Fruit fly (Drosophila melanogaster) whole organism, embryonic: Measurements from ENCODE around the gene Cpr30F.

ENCODE experiments used
- Adf1 ChIP-seq: fragments of 200-800 bp; sonication (Bioruptor generic); IDR thresholded peaks from 2 replicates; pipeline ENCODE4 v1.3.6; 2022; ENCODE audit warnings: missing biosample characterization, missing genetic modification characterization
- B-H2 ChIP-seq: fragments of 200-800 bp; sonication (Bioruptor generic); optimal IDR thresholded peaks from 2 replicates; lab custom pipeline; 2018; ENCODE audit warnings: missing biosample characterization, mild to moderate bottlenecking, missing genetic modification characterization
- Bteb2 ChIP-seq: fragments of 200-800 bp; sonication (Bioruptor generic); optimal IDR thresholded peaks from 2 replicates; lab custom pipeline; 2016; ENCODE audit warnings: missing biosample characterization, missing genetic modification characterization
- CG10321 ChIP-seq: fragments of 200-800 bp; sonication (Bioruptor generic); IDR thresholded peaks from 2 replicates; pipeline ENCODE4 v1.3.6; 2022; ENCODE audit warnings: missing biosample characterization, missing genetic modification characterization
- CG10431 ChIP-seq: fragments of 200-800 bp; sonication (Bioruptor generic); optimal IDR thresholded peaks from 3 replicates; lab custom pipeline; 2018; ENCODE audit warnings: missing biosample characterization, mild to moderate bottlenecking, missing genetic modification characterization
- CG11456 ChIP-seq: fragments of 200-800 bp; sonication (Bioruptor generic); IDR thresholded peaks from 3 replicates; pipeline ENCODE4 v1.3.6; 2022; ENCODE audit warnings: missing biosample characterization, missing genetic modification characterization
- CG12391 ChIP-seq: fragments of 200-800 bp; sonication (Bioruptor generic); optimal IDR thresholded peaks from 3 replicates; lab custom pipeline; 2018; ENCODE audit warnings: missing biosample characterization, mild to moderate bottlenecking, missing genetic modification characterization, moderate library complexity
- CG13287 ChIP-seq: fragments of 200-800 bp; sonication (Bioruptor generic); IDR thresholded peaks from 2 replicates; pipeline ENCODE4 v1.3.6; 2022; ENCODE audit warnings: missing biosample characterization, missing genetic modification characterization; ENCODE audit not compliant: partially characterized antibody
- CG13775 ChIP-seq: fragments of 200-800 bp; sonication (Bioruptor generic); optimal IDR thresholded peaks from 3 replicates; lab custom pipeline; 2017; ENCODE audit warnings: missing biosample characterization, mild to moderate bottlenecking, missing genetic modification characterization
- CG14441 ChIP-seq: fragments of 200-800 bp; sonication (Bioruptor generic); IDR thresholded peaks from 2 replicates; pipeline ENCODE4 v1.3.6; 2022; ENCODE audit warnings: missing biosample characterization, missing genetic modification characterization
- CG14710 ChIP-seq: fragments of 200-800 bp; sonication (Bioruptor generic); optimal IDR thresholded peaks from 3 replicates; lab custom pipeline; 2019; ENCODE audit warnings: missing biosample characterization, mild to moderate bottlenecking, missing genetic modification characterization, moderate library complexity
- CG14860 ChIP-seq: fragments of 200-800 bp; sonication (Bioruptor generic); IDR thresholded peaks from 3 replicates; pipeline ENCODE4 v1.3.6; 2022; ENCODE audit warnings: missing biosample characterization, missing genetic modification characterization; ENCODE audit not compliant: partially characterized antibody
- CG1529 ChIP-seq: fragments of 200-800 bp; sonication (Bioruptor generic); optimal IDR thresholded peaks from 3 replicates; lab custom pipeline; 2018; ENCODE audit warnings: missing biosample characterization, missing genetic modification characterization
- CG15479 ChIP-seq: fragments of 200-800 bp; sonication (Bioruptor generic); optimal IDR thresholded peaks from 3 replicates; lab custom pipeline; 2019; ENCODE audit warnings: missing biosample characterization, mild to moderate bottlenecking, missing genetic modification characterization, moderate library complexity
- CG15514 ChIP-seq: fragments of 200-800 bp; sonication (Bioruptor generic); optimal IDR thresholded peaks from 3 replicates; lab custom pipeline; 2017; ENCODE audit warnings: missing biosample characterization, missing genetic modification characterization, mild to moderate bottlenecking, moderate library complexity, missing genetic modification reagents
- CG1603 ChIP-seq: fragments of 200-800 bp; sonication (Bioruptor generic); optimal IDR thresholded peaks from 2 replicates; lab custom pipeline; 2019; ENCODE audit warnings: missing biosample characterization, mild to moderate bottlenecking, missing genetic modification characterization, moderate library complexity
- CG1832 ChIP-seq: fragments of 200-800 bp; sonication (Bioruptor generic); optimal IDR thresholded peaks from 2 replicates; lab custom pipeline; 2017; ENCODE audit warnings: missing biosample characterization, mild to moderate bottlenecking, missing genetic modification characterization, inconsistent platforms
- CG34422 ChIP-seq: fragments of 200-800 bp; sonication (Bioruptor generic); IDR thresholded peaks from 3 replicates; pipeline ENCODE4 v1.3.6; 2022; ENCODE audit warnings: missing biosample characterization, missing genetic modification characterization
- CG43689 ChIP-seq: fragments of 200-800 bp; sonication (Bioruptor generic); IDR thresholded peaks from 2 replicates; pipeline ENCODE4 v1.3.6; 2022; ENCODE audit warnings: missing biosample characterization, missing genetic modification characterization
- CG7271 ChIP-seq: fragments of 200-800 bp; sonication (Bioruptor generic); optimal IDR thresholded peaks from 2 replicates; lab custom pipeline; 2018; ENCODE audit warnings: missing biosample characterization, mild to moderate bottlenecking, missing genetic modification characterization, moderate library complexity
- CG7786 ChIP-seq: fragments of 200-800 bp; sonication (Bioruptor generic); optimal IDR thresholded peaks from 2 replicates; lab custom pipeline; 2016; ENCODE audit warnings: missing biosample characterization, missing genetic modification characterization
- CG8924 ChIP-seq: fragments of 200-800 bp; optimal IDR thresholded peaks from 3 replicates; lab custom pipeline; 2019; ENCODE audit warnings: missing biosample characterization, mild to moderate bottlenecking, missing genetic modification characterization, moderate library complexity
- CG9817 ChIP-seq: fragments of 200-800 bp; sonication (Bioruptor generic); optimal IDR thresholded peaks from 2 replicates; lab custom pipeline; 2018; ENCODE audit warnings: missing biosample characterization, mild to moderate bottlenecking, missing genetic modification characterization, moderate library complexity
- D19B ChIP-seq: fragments of 200-800 bp; sonication (Bioruptor generic); optimal IDR thresholded peaks from 2 replicates; lab custom pipeline; 2017; ENCODE audit warnings: missing biosample characterization, mild to moderate bottlenecking, missing genetic modification characterization
- Doc3 ChIP-seq: fragments of 200-800 bp; sonication (Bioruptor generic); IDR thresholded peaks from 3 replicates; pipeline ENCODE4 v1.3.6; 2022; ENCODE audit warnings: missing biosample characterization, missing genetic modification characterization; ENCODE audit not compliant: partially characterized antibody
- Hey ChIP-seq: fragments of 200-800 bp; sonication (Bioruptor generic); optimal IDR thresholded peaks from 3 replicates; lab custom pipeline; 2018; ENCODE audit warnings: missing biosample characterization, mild to moderate bottlenecking, missing genetic modification characterization
- Hmr ChIP-seq: fragments of 200-800 bp; sonication (Bioruptor generic); optimal IDR thresholded peaks from 3 replicates; lab custom pipeline; 2017; ENCODE audit warnings: mild to moderate bottlenecking, missing biosample characterization, missing genetic modification reagents, missing genetic modification characterization
- Lim3 ChIP-seq: fragments of 200-800 bp; sonication (Bioruptor generic); IDR thresholded peaks from 2 replicates; pipeline ENCODE4 v1.3.6; 2022; ENCODE audit warnings: missing biosample characterization, missing genetic modification characterization
- Mad ChIP-seq: fragments of 200-800 bp; sonication (Bioruptor generic); optimal IDR thresholded peaks from 2 replicates; lab custom pipeline; 2016; ENCODE audit warnings: missing biosample characterization, missing genetic modification characterization
- Myb ChIP-seq: fragments of 200-800 bp; sonication (Bioruptor generic); optimal IDR thresholded peaks from 2 replicates; lab custom pipeline; 2016; ENCODE audit warnings: missing biosample characterization, missing genetic modification characterization
- Poxn ChIP-seq: fragments of 200-800 bp; sonication (Bioruptor generic); IDR thresholded peaks from 2 replicates; pipeline ENCODE4 v1.3.6; 2022; ENCODE audit warnings: missing biosample characterization, missing genetic modification characterization
- Ptx1 ChIP-seq: fragments of 200-800 bp; sonication (Bioruptor generic); IDR thresholded peaks from 2 replicates; pipeline ENCODE4 v1.3.6; 2022; ENCODE audit warnings: missing biosample characterization, missing genetic modification characterization
- Sin3A ChIP-seq: fragments of >200 bp; optimal IDR thresholded peaks from 2 replicates; lab custom pipeline; 2018
- Sox100B ChIP-seq: fragments of 200-800 bp; sonication (Bioruptor generic); optimal IDR thresholded peaks from 3 replicates; lab custom pipeline; 2018; ENCODE audit warnings: missing biosample characterization, mild to moderate bottlenecking, missing genetic modification characterization
- Taf1 ChIP-seq: fragments of 200-800 bp; sonication (Bioruptor generic); IDR thresholded peaks from 2 replicates; pipeline ENCODE4 v1.3.6; 2022; ENCODE audit warnings: missing biosample characterization, missing genetic modification characterization
- YL-1 ChIP-seq: fragments of 200-800 bp; sonication (Bioruptor generic); optimal IDR thresholded peaks from 3 replicates; lab custom pipeline; 2017; ENCODE audit warnings: missing biosample characterization, mild to moderate bottlenecking, missing genetic modification characterization
- cas ChIP-seq: fragments of 200-800 bp; sonication (Bioruptor generic); IDR thresholded peaks from 2 replicates; pipeline ENCODE4 v1.3.6; 2022; ENCODE audit warnings: missing biosample characterization, missing genetic modification characterization
- cg ChIP-seq: fragments of 200-800 bp; sonication (Bioruptor generic); optimal IDR thresholded peaks from 3 replicates; lab custom pipeline; 2019; ENCODE audit warnings: missing biosample characterization, mild to moderate bottlenecking, missing genetic modification characterization, moderate library complexity
- chif ChIP-seq, 2 experiments: fragments of 200-800 bp; sonication (Bioruptor generic); optimal IDR thresholded peaks; 3 replicates each; lab custom pipeline; 2016; ENCODE audit warnings: missing biosample characterization in 2 of 2, missing genetic modification characterization in 2 of 2
- ci ChIP-seq: fragments of 200-800 bp; sonication (Bioruptor generic); IDR thresholded peaks from 3 replicates; pipeline ENCODE4 v1.3.6; 2022; ENCODE audit warnings: missing biosample characterization, missing genetic modification characterization
- dmrt11E ChIP-seq: fragments of 200-800 bp; sonication (Bioruptor generic); optimal IDR thresholded peaks from 3 replicates; lab custom pipeline; 2018; ENCODE audit warnings: missing biosample characterization, mild to moderate bottlenecking, missing genetic modification characterization, moderate library complexity
- gt ChIP-seq: fragments of 200-800 bp; sonication (Bioruptor generic); IDR thresholded peaks from 2 replicates; pipeline ENCODE4 v1.3.6; 2022; ENCODE audit warnings: missing biosample characterization, missing genetic modification characterization
- hkb ChIP-seq, 2 experiments: fragments of 200-800 bp in 1 of 2; fragments of >200 bp in 1 of 2; sonication (Bioruptor generic) in 1 of 2; IDR thresholded peaks in 1 of 2; optimal IDR thresholded peaks in 1 of 2; 2 replicates each; pipeline versions ENCODE4 v1.3.6 to Lab custom; 2017 to 2022; ENCODE audit warnings: missing biosample characterization in 1 of 2, missing genetic modification characterization in 1 of 2
- kni ChIP-seq: fragments of 200-800 bp; sonication (Bioruptor generic); optimal IDR thresholded peaks from 3 replicates; lab custom pipeline; 2017; ENCODE audit warnings: mild to moderate bottlenecking, missing biosample characterization, missing genetic modification reagents, missing genetic modification characterization
- luna ChIP-seq: fragments of 200-800 bp; sonication (Bioruptor generic); optimal IDR thresholded peaks from 2 replicates; lab custom pipeline; 2016; ENCODE audit warnings: missing biosample characterization, missing genetic modification characterization
- mirr ChIP-seq: fragments of 200-800 bp; sonication (Bioruptor generic); optimal IDR thresholded peaks from 3 replicates; lab custom pipeline; 2018; ENCODE audit warnings: missing biosample characterization, mild to moderate bottlenecking, missing genetic modification characterization
- run ChIP-seq: fragments of 200-800 bp; sonication (Bioruptor generic); optimal IDR thresholded peaks from 3 replicates; lab custom pipeline; 2018; ENCODE audit warnings: missing biosample characterization, mild to moderate bottlenecking, missing genetic modification characterization
- tll ChIP-seq, 2 experiments: fragments of 200-800 bp in 1 of 2; fragments of >200 bp in 1 of 2; sonication (Bioruptor generic) in 1 of 2; optimal IDR thresholded peaks; 2 replicates each; lab custom pipeline; 2017 to 2019; ENCODE audit warnings: missing biosample characterization in 2 of 2, missing genetic modification characterization in 2 of 2, mild to moderate bottlenecking in 1 of 2, moderate library complexity in 1 of 2
- yki ChIP-seq: fragments of >200 bp; optimal IDR thresholded peaks from 3 replicates; lab custom pipeline; 2018
- zfh1 ChIP-seq: fragments of 200-800 bp; sonication (Bioruptor generic); IDR thresholded peaks from 3 replicates; pipeline ENCODE4 v1.3.6; 2022; ENCODE audit warnings: missing biosample characterization, missing genetic modification characterization

The Cpr30F gene

dm6 chr2L:9954119-9954518 is 21.2 kb upstream of the Cpr30F start, which contains the start of the genes CG13126 and CG4709 (continued):
- TF ChIP-seq CG34422 (GFP tag; lab: Robert Waterston, UW) = peak; percentile 93
- peak; percentile 86 for TF ChIP-seq CG14441
- peak; percentile 49 for TF ChIP-seq Bteb2 (GFP tag; lab: Kevin White, UChicago)
- TF ChIP-seq dmrt11E (tag; lab: Kevin White, UChicago) = peak; percentile 94
- TF ChIP-seq ci = peak; percentile 86
- TF ChIP-seq Doc3 (GFP tag; lab: Robert Waterston, UW) = no peak
- peak; percentile 92 for TF ChIP-seq CG13775 (GFP tag; lab: Kevin White, UChicago)
- TF ChIP-seq mirr (GFP tag; lab: Kevin White, UChicago) = peak; percentile 27
- TF ChIP-seq cas = peak; percentile 72
- TF ChIP-seq Hey (tag; lab: Kevin White, UChicago) = no peak
- TF ChIP-seq CG10321 = peak; percentile 58
- no peak for TF ChIP-seq CG1832 (GFP tag; lab: Kevin White, UChicago)
- peak; percentile 90 for TF ChIP-seq zfh1 (GFP tag; lab: Robert Waterston, UW)
- TF ChIP-seq yki (lab: Kevin White, UChicago) = no peak
- peak; percentile 70 for TF ChIP-seq CG1529
- no peak for TF ChIP-seq gt (GFP tag; lab: Robert Waterston, UW)
- no peak for TF ChIP-seq CG15479 (GFP tag; lab: Kevin White, UChicago)
- peak; percentile 91 for TF ChIP-seq Sox100B (GFP tag; lab: Kevin White, UChicago)
- TF ChIP-seq CG10431 (GFP tag; lab: Kevin White, UChicago) = peak; percentile 77
- TF ChIP-seq hkb (optimal IDR thresholded peaks at IDR 0.05; lab: Kevin White, UChicago) = no peak
- peak; percentile 91 for TF ChIP-seq hkb (GFP tag; IDR thresholded peaks at IDR 0.05; lab: Robert Waterston, UW)
- no peak for TF ChIP-seq CG14860 (GFP tag; lab: Robert Waterston, UW)
- TF ChIP-seq CG8924 = peak; percentile 94
- peak in 1 of 2 experiments; percentile 42 for TF ChIP-seq chif (GFP tag; optimal IDR thresholded peaks at IDR 0.05; lab: Kevin White, UChicago)
- peak; percentile 96 for TF ChIP-seq CG12391 (tag; lab: Kevin White, UChicago)
- TF ChIP-seq YL-1 (GFP tag; lab: Kevin White, UChicago) = peak; percentile 85
- TF ChIP-seq Adf1 = peak; percentile 70
- TF ChIP-seq luna (GFP tag; lab: Kevin White, UChicago) = no peak
- no peak for TF ChIP-seq kni (GFP tag; lab: Kevin White, UChicago)
- peak; percentile 61; the same call in 1 of the 2 replicates for TF ChIP-seq CG43689 (GFP tag; lab: Robert Waterston, UW)
- peak; percentile 88 for TF ChIP-seq run (tag; lab: Kevin White, UChicago)
- peak; percentile 50; the same call in 1 of the 2 replicates for TF ChIP-seq Lim3 (GFP tag; lab: Robert Waterston, UW)
- TF ChIP-seq CG11456 (GFP tag; lab: Robert Waterston, UW) = peak; percentile 83
- no peak for TF ChIP-seq cg (GFP tag; lab: Kevin White, UChicago)
- peak; percentile 93 for TF ChIP-seq Ptx1 (GFP tag; lab: Robert Waterston, UW)
- peak in 1 of 2 experiments; percentile 25 for TF ChIP-seq tll (GFP tag; optimal IDR thresholded peaks at IDR 0.05; lab: Kevin White, UChicago)
- no peak; the same call in 1 of the 2 replicates for TF ChIP-seq CG13287 (GFP tag; lab: Robert Waterston, UW)
- peak; percentile 18 for TF ChIP-seq Sin3A (lab: Kevin White, UChicago)
- TF ChIP-seq B-H2 = peak; percentile 84
- no peak for TF ChIP-seq Myb (GFP tag; lab: Kevin White, UChicago)
- peak; percentile 9 for TF ChIP-seq CG7786 (GFP tag; lab: Kevin White, UChicago)
- TF ChIP-seq CG1603 (tag; lab: Kevin White, UChicago) = peak; percentile 10
- TF ChIP-seq Mad (GFP tag; lab: Kevin White, UChicago) = peak; percentile 45
- TF ChIP-seq CG7271 (tag; lab: Kevin White, UChicago) = peak; percentile 93
- peak; percentile 81 for TF ChIP-seq D19B (GFP tag; lab: Kevin White, UChicago)
- TF ChIP-seq Poxn (GFP tag; lab: Robert Waterston, UW) = no peak; the same call in 1 of the 2 replicates
- peak; percentile 84 for TF ChIP-seq CG9817 (tag; lab: Kevin White, UChicago)
- peak; percentile 91 for TF ChIP-seq Hmr
- TF ChIP-seq CG14710 = peak; percentile 97
- peak; percentile 86 for TF ChIP-seq CG15514 (GFP tag; lab: Kevin White, UChicago)
- peak; percentile 53 for TF ChIP-seq Taf1 (GFP tag; lab: Robert Waterston, UW)
